Fruit fly (Drosophila melanogaster) whole organism, embryonic: ENCODE results near the gene CG5043.

Experiments used
- Awh ChIP-seq: fragments of 200-800 bp; sonication (Bioruptor generic); IDR thresholded peaks from 2 replicates; pipeline ENCODE4, ENCODE4 v1.3.6; 2022; ENCODE audit warnings: missing biosample characterization, missing genetic modification characterization
- B-H2 ChIP-seq: fragments of 200-800 bp; sonication (Bioruptor generic); optimal IDR thresholded peaks from 2 replicates; lab custom pipeline; 2018; ENCODE audit warnings: missing biosample characterization, mild to moderate bottlenecking, missing genetic modification characterization
- Bdp1 ChIP-seq: fragments of 200-800 bp; sonication (Bioruptor generic); optimal IDR thresholded peaks from 3 replicates; lab custom pipeline; 2016; ENCODE audit warnings: missing biosample characterization, missing genetic modification characterization
- CG12155 ChIP-seq: fragments of 200-800 bp; sonication (Bioruptor generic); optimal IDR thresholded peaks from 3 replicates; lab custom pipeline; 2016; ENCODE audit warnings: missing biosample characterization, missing genetic modification characterization
- CG1233 ChIP-seq: fragments of 200-800 bp; sonication (Bioruptor generic); optimal IDR thresholded peaks from 4 replicates; lab custom pipeline; 2018; ENCODE audit warnings: missing biosample characterization, mild to moderate bottlenecking, missing genetic modification characterization
- CG13123 ChIP-seq: fragments of 200-800 bp; sonication (Bioruptor generic); optimal IDR thresholded peaks from 2 replicates; lab custom pipeline; 2016; ENCODE audit warnings: missing biosample characterization, missing genetic modification characterization
- CG13894 ChIP-seq: fragments of 200-800 bp; sonication (Bioruptor generic); optimal IDR thresholded peaks from 3 replicates; lab custom pipeline; 2018; ENCODE audit warnings: missing biosample characterization, mild to moderate bottlenecking, missing genetic modification characterization, moderate library complexity
- CG15011 ChIP-seq: fragments of 200-800 bp; sonication (Bioruptor generic); optimal IDR thresholded peaks from 3 replicates; lab custom pipeline; 2018; ENCODE audit warnings: missing biosample characterization, mild to moderate bottlenecking, missing genetic modification characterization
- CG17385 ChIP-seq: fragments of 200-800 bp; sonication (Bioruptor generic); optimal IDR thresholded peaks from 3 replicates; lab custom pipeline; 2018; ENCODE audit warnings: missing biosample characterization, mild to moderate bottlenecking, missing genetic modification characterization
- CG1832 ChIP-seq: fragments of 200-800 bp; sonication (Bioruptor generic); optimal IDR thresholded peaks from 2 replicates; lab custom pipeline; 2017; ENCODE audit warnings: missing biosample characterization, mild to moderate bottlenecking, missing genetic modification characterization, inconsistent platforms
- CG30431 ChIP-seq: fragments of 200-800 bp; sonication (Bioruptor generic); optimal IDR thresholded peaks from 2 replicates; lab custom pipeline; 2017; ENCODE audit warnings: missing biosample characterization, missing genetic modification characterization
- CG4730 ChIP-seq: fragments of 200-800 bp; sonication (Bioruptor generic); IDR thresholded peaks from 2 replicates; pipeline ENCODE4 v1.3.6; 2022; ENCODE audit warnings: missing biosample characterization, missing genetic modification characterization
- CG6175 ChIP-seq: fragments of 200-800 bp; sonication (Bioruptor generic); IDR thresholded peaks from 3 replicates; pipeline ENCODE4 v1.3.6; 2022; ENCODE audit warnings: missing biosample characterization, missing genetic modification characterization
- CG7786 ChIP-seq: fragments of 200-800 bp; sonication (Bioruptor generic); optimal IDR thresholded peaks from 2 replicates; lab custom pipeline; 2016; ENCODE audit warnings: missing biosample characterization, missing genetic modification characterization
- E2f1 ChIP-seq: fragments of 200-800 bp; sonication (Bioruptor generic); IDR thresholded peaks from 2 replicates; pipeline ENCODE4 v1.3.6; 2022; ENCODE audit warnings: missing biosample characterization, missing genetic modification characterization
- HLH3B ChIP-seq: fragments of 200-800 bp; sonication (Bioruptor generic); IDR thresholded peaks from 2 replicates; pipeline ENCODE4 v1.3.6; 2022; ENCODE audit warnings: missing biosample characterization, missing genetic modification characterization
- Lpt ChIP-seq: fragments of >200 bp; optimal IDR thresholded peaks from 2 replicates; lab custom pipeline; 2018; ENCODE audit warnings: missing biosample characterization, missing genetic modification characterization
- Max ChIP-seq: fragments of 200-800 bp; sonication (Bioruptor generic); optimal IDR thresholded peaks from 2 replicates; lab custom pipeline; 2016; ENCODE audit warnings: missing biosample characterization, mild to moderate bottlenecking, missing genetic modification characterization
- NFAT ChIP-seq: fragments of 200-800 bp; sonication (Bioruptor generic); IDR thresholded peaks from 2 replicates; pipeline ENCODE4 v1.3.6; 2022; ENCODE audit warnings: missing biosample characterization, missing genetic modification characterization
- Oaz ChIP-seq: fragments of 200-800 bp; sonication (Bioruptor generic); IDR thresholded peaks from 2 replicates; pipeline ENCODE4 v1.3.6; 2022; ENCODE audit warnings: missing biosample characterization, missing genetic modification characterization
- Sox102F ChIP-seq: fragments of 200-800 bp; sonication (Bioruptor generic); optimal IDR thresholded peaks from 2 replicates; lab custom pipeline; 2018; ENCODE audit warnings: missing biosample characterization, mild to moderate bottlenecking, missing genetic modification characterization, moderate library complexity
- ac ChIP-seq: fragments of 200-800 bp; sonication (Bioruptor generic); optimal IDR thresholded peaks from 3 replicates; lab custom pipeline; 2017; ENCODE audit warnings: missing biosample characterization, mild to moderate bottlenecking, missing genetic modification characterization
- ap ChIP-seq: fragments of 200-800 bp; sonication (Bioruptor generic); IDR thresholded peaks from 2 replicates; pipeline ENCODE4 v1.3.6; 2022; ENCODE audit warnings: missing biosample characterization, missing genetic modification characterization
- ara ChIP-seq: fragments of 200-800 bp; sonication (Bioruptor generic); IDR thresholded peaks from 2 replicates; pipeline ENCODE4 v1.3.6; 2022; ENCODE audit warnings: missing biosample characterization, missing genetic modification characterization
- bbx ChIP-seq: fragments of 200-800 bp; sonication (Bioruptor generic); IDR thresholded peaks from 2 replicates; pipeline ENCODE4 v1.3.6; 2022; ENCODE audit warnings: missing biosample characterization, missing genetic modification characterization; ENCODE audit not compliant: partially characterized antibody
- br ChIP-seq: fragments of >200 bp; optimal IDR thresholded peaks from 2 replicates; lab custom pipeline; 2017
- chm ChIP-seq: fragments of 200-800 bp; sonication (Bioruptor generic); IDR thresholded peaks from 2 replicates; pipeline ENCODE4 v1.3.6; 2022; ENCODE audit warnings: missing biosample characterization, missing genetic modification characterization
- croc ChIP-seq: fragments of 200-800 bp; sonication (Bioruptor generic); conservative IDR thresholded peaks from 3 replicates; pipeline ENCODE4 v1.3.6; 2022; ENCODE audit warnings: missing biosample characterization, missing genetic modification characterization
- emc ChIP-seq: fragments of 200-800 bp; sonication (Bioruptor generic); optimal IDR thresholded peaks from 2 replicates; lab custom pipeline; 2016; ENCODE audit warnings: missing biosample characterization, missing genetic modification characterization
- en ChIP-seq: fragments of 200-800 bp; sonication (Bioruptor generic); optimal IDR thresholded peaks from 2 replicates; lab custom pipeline; 2016; ENCODE audit warnings: missing biosample characterization, missing genetic modification characterization
- fd96Cb ChIP-seq: fragments of 200-800 bp; sonication (Bioruptor generic); optimal IDR thresholded peaks from 2 replicates; lab custom pipeline; 2018; ENCODE audit warnings: missing biosample characterization, mild to moderate bottlenecking, missing genetic modification characterization, moderate library complexity
- ftz-f1 ChIP-seq: fragments of 200-800 bp; sonication (Bioruptor generic); optimal IDR thresholded peaks from 2 replicates; lab custom pipeline; 2016; ENCODE audit warnings: missing biosample characterization, missing genetic modification characterization
- gsb ChIP-seq: fragments of 200-800 bp; sonication (Bioruptor generic); IDR thresholded peaks from 2 replicates; pipeline ENCODE4 v1.3.6; 2022; ENCODE audit warnings: missing biosample characterization, missing genetic modification characterization
- ham ChIP-seq: fragments of 200-800 bp; sonication (Bioruptor generic); IDR thresholded peaks from 2 replicates; pipeline ENCODE4 v1.3.6; 2022; ENCODE audit warnings: missing biosample characterization, missing genetic modification characterization
- hkb ChIP-seq, 2 experiments: fragments of 200-800 bp in 1 of 2; fragments of >200 bp in 1 of 2; sonication (Bioruptor generic) in 1 of 2; IDR thresholded peaks in 1 of 2; optimal IDR thresholded peaks in 1 of 2; 2 replicates each; pipeline versions ENCODE4 v1.3.6 to Lab custom; 2017 to 2022; ENCODE audit warnings: missing biosample characterization in 1 of 2, missing genetic modification characterization in 1 of 2
- kni ChIP-seq: fragments of 200-800 bp; sonication (Bioruptor generic); optimal IDR thresholded peaks from 3 replicates; lab custom pipeline; 2017; ENCODE audit warnings: mild to moderate bottlenecking, missing biosample characterization, missing genetic modification reagents, missing genetic modification characterization
- p53 ChIP-seq: fragments of 200-800 bp; sonication (Bioruptor generic); optimal IDR thresholded peaks from 2 replicates; lab custom pipeline; 2016; ENCODE audit warnings: missing biosample characterization, missing genetic modification characterization
- pfk ChIP-seq: fragments of 200-800 bp; sonication (Bioruptor generic); optimal IDR thresholded peaks from 2 replicates; lab custom pipeline; 2018; ENCODE audit warnings: missing biosample characterization, mild to moderate bottlenecking, missing genetic modification characterization, moderate library complexity
- sc ChIP-seq, 3 experiments: fragments of >200 bp in 2 of 3; fragments of 200-800 bp in 1 of 3; sonication (Bioruptor generic) in 1 of 3; optimal IDR thresholded peaks; 2 replicates in 2 of 3; 3 replicates in 1 of 3; lab custom pipeline; 2017; ENCODE audit warnings: mild to moderate bottlenecking in 1 of 3, missing biosample characterization in 1 of 3, missing genetic modification characterization in 1 of 3, missing genetic modification reagents in 1 of 3
- seq ChIP-seq: fragments of 200-800 bp; sonication (Bioruptor generic); IDR thresholded peaks from 2 replicates; pipeline ENCODE4 v1.3.6; 2022; ENCODE audit warnings: missing biosample characterization, missing genetic modification characterization
- slp2 ChIP-seq: fragments of 200-800 bp; sonication (Bioruptor generic); optimal IDR thresholded peaks from 2 replicates; lab custom pipeline; 2016; ENCODE audit warnings: missing biosample characterization, missing genetic modification characterization
- tgo ChIP-seq: fragments of 200-800 bp; sonication (Bioruptor generic); IDR thresholded peaks from 3 replicates; pipeline ENCODE4 v1.3.6; 2022; ENCODE audit warnings: missing biosample characterization, missing genetic modification characterization
- tin ChIP-seq: fragments of 200-800 bp; sonication (Bioruptor generic); optimal IDR thresholded peaks from 3 replicates; lab custom pipeline; 2016; ENCODE audit warnings: missing biosample characterization, missing genetic modification characterization
- toy ChIP-seq: fragments of 200-800 bp; sonication (Bioruptor generic); IDR thresholded peaks from 2 replicates; pipeline ENCODE4 v1.3.6; 2022; ENCODE audit warnings: missing biosample characterization, missing genetic modification characterization
- unc-4 ChIP-seq: fragments of 200-800 bp; sonication (Bioruptor generic); IDR thresholded peaks from 2 replicates; pipeline ENCODE4 v1.3.6; 2022; ENCODE audit warnings: missing biosample characterization, missing genetic modification characterization; ENCODE audit not compliant: partially characterized antibody
- wek ChIP-seq: fragments of 200-800 bp; sonication (Bioruptor generic); optimal IDR thresholded peaks from 3 replicates; lab custom pipeline; 2018; ENCODE audit warnings: missing biosample characterization, mild to moderate bottlenecking, missing genetic modification characterization, moderate library complexity
- z ChIP-seq: fragments of 200-800 bp; sonication (Bioruptor generic); IDR thresholded peaks from 3 replicates; pipeline ENCODE4 v1.3.6; 2022; ENCODE audit warnings: missing biosample characterization, missing genetic modification characterization
- zen ChIP-seq: fragments of 200-800 bp; sonication (Bioruptor generic); optimal IDR thresholded peaks from 3 replicates; lab custom pipeline; 2018; ENCODE audit warnings: missing biosample characterization, mild to moderate bottlenecking, missing genetic modification characterization, moderate library complexity
- zfh1 ChIP-seq: fragments of 200-800 bp; sonication (Bioruptor generic); IDR thresholded peaks from 3 replicates; pipeline ENCODE4 v1.3.6; 2022; ENCODE audit warnings: missing biosample characterization, missing genetic modification characterization

Gene CG5043

DNA sequence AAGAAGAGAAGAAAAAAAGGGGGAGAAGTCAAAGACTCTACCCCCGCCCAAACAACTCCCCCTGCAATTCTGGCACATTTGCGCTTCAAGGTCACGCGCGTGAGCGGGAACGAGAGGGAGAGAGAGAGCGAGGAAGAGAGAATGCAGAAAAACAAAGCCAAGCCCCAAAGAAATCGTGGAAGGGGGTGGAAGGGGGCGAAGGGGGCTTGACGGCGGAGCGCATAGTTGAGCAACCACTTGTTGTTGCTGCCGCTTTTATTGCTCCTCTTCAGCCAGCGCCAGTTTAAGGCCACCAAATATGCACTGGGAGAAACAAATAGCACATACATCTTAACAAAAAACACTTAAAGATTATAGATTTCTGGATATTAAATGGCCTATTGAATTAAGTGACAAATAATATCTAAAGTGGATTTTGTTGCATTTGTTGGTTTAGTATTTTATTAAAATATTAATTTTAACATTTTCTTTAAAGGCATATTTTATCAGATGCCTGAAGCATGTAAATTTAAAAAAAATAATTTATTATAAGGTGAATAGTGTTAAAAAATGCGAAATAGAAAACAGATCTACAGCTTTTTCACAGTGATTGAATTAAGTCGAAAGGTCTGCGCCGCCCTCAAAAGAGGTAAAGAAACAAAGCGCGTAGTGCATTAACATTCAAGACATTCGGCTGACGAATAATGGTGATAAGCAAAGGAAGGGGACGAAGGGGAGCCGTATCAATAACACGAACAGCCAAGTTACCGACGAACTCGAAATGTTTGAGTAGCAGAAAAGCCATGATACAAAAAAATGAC lies 3.7 kb upstream of the CG5043 start (continued):
- no peak for TF ChIP-seq CG1832 (GFP tag; lab: Kevin White, UChicago)
- peak; percentile 44 for TF ChIP-seq CG30431 (GFP tag; lab: Kevin White, UChicago)
- no peak for TF ChIP-seq p53 (GFP tag; lab: Kevin White, UChicago)
- TF ChIP-seq slp2 = peak; percentile 41
- TF ChIP-seq pfk (GFP tag; lab: Kevin White, UChicago) = no peak
- TF ChIP-seq CG1233 = peak; percentile 96
- no peak; the same call in 1 of the 2 replicates for TF ChIP-seq ham (GFP tag; lab: Robert Waterston, UW)
- TF ChIP-seq Lpt = no peak
- peak; percentile 72 for TF ChIP-seq CG13894
- no peak for TF ChIP-seq bbx (GFP tag; lab: Robert Waterston, UW)
- peak; percentile 37 for TF ChIP-seq CG7786 (GFP tag; lab: Kevin White, UChicago)
- TF ChIP-seq croc (GFP tag; lab: Robert Waterston, UW) = peak; percentile 93
- peak; percentile 93 for TF ChIP-seq zen (tag; lab: Kevin White, UChicago)
- no peak for TF ChIP-seq sc (optimal IDR thresholded peaks at IDR 0.05; lab: Kevin White, UChicago)
- peak; percentile 92 for TF ChIP-seq sc (GFP tag; optimal IDR thresholded peaks at IDR 0.05; lab: Kevin White, UChicago)
- peak; percentile 86 for TF ChIP-seq tin (GFP tag; lab: Kevin White, UChicago)
- TF ChIP-seq chm (GFP tag; lab: Robert Waterston, UW) = no peak; the same call in 1 of the 2 replicates
- peak; percentile 65 for TF ChIP-seq CG13123 (GFP tag; lab: Kevin White, UChicago)
- TF ChIP-seq hkb (optimal IDR thresholded peaks at IDR 0.05; lab: Kevin White, UChicago) = no peak
- TF ChIP-seq hkb (GFP tag; IDR thresholded peaks at IDR 0.05; lab: Robert Waterston, UW) = peak; percentile 82
- TF ChIP-seq CG4730 (GFP tag; lab: Robert Waterston, UW) = peak; percentile 93
- no peak for TF ChIP-seq wek (GFP tag; lab: Kevin White, UChicago)
- no peak for TF ChIP-seq ac (GFP tag; lab: Kevin White, UChicago)
- peak; percentile 84; the same call in 1 of the 2 replicates for TF ChIP-seq ara (GFP tag; lab: Robert Waterston, UW)
- peak; percentile 36 for TF ChIP-seq en (GFP tag; lab: Kevin White, UChicago)
- peak; percentile 26 for TF ChIP-seq Bdp1 (GFP tag; lab: Kevin White, UChicago)
- TF ChIP-seq fd96Cb (tag; lab: Kevin White, UChicago) = peak; percentile 99
- peak; percentile 89 for TF ChIP-seq HLH3B (GFP tag; lab: Robert Waterston, UW)
- TF ChIP-seq zfh1 (GFP tag; lab: Robert Waterston, UW) = peak; percentile 54; the same call in 2 of the 3 replicates
- TF ChIP-seq kni (GFP tag; lab: Kevin White, UChicago) = peak; percentile 83
- peak; percentile 87 for TF ChIP-seq Oaz (GFP tag; lab: Robert Waterston, UW)
- peak; percentile 94 for TF ChIP-seq E2f1 (GFP tag; lab: Robert Waterston, UW)
- peak; percentile 94 for TF ChIP-seq CG17385 (GFP tag; lab: Kevin White, UChicago)
- peak; percentile 87 for TF ChIP-seq CG12155 (GFP tag; lab: Kevin White, UChicago)
- TF ChIP-seq seq (GFP tag; lab: Robert Waterston, UW) = peak; percentile 90
- TF ChIP-seq NFAT (GFP tag; lab: Robert Waterston, UW) = peak; percentile 35; the same call in 1 of the 2 replicates
- TF ChIP-seq tgo (GFP tag; lab: Robert Waterston, UW) = peak; percentile 74
- peak; percentile 99 for TF ChIP-seq Sox102F (GFP tag; lab: Kevin White, UChicago)
- peak; percentile 95 for TF ChIP-seq ftz-f1 (GFP tag; lab: Kevin White, UChicago)
- peak; percentile 70 for TF ChIP-seq toy (GFP tag; lab: Robert Waterston, UW)
- no peak for TF ChIP-seq B-H2 (GFP tag; lab: Kevin White, UChicago)
- TF ChIP-seq Max = peak; percentile 9
- TF ChIP-seq unc-4 (GFP tag; lab: Robert Waterston, UW) = no peak
- TF ChIP-seq ap (GFP tag; lab: Robert Waterston, UW) = peak; percentile 92
- TF ChIP-seq br (lab: Kevin White, UChicago) = no peak
- 0 out of 3 replicates have a peak, but pooled peaks have one; percentile 36 for TF ChIP-seq z (GFP tag; lab: Robert Waterston, UW)
- TF ChIP-seq gsb (GFP tag; lab: Robert Waterston, UW) = peak; percentile 87
- peak; percentile 88 for TF ChIP-seq Awh
- no peak for TF ChIP-seq emc (GFP tag; lab: Kevin White, UChicago)
- TF ChIP-seq CG6175 (GFP tag; lab: Robert Waterston, UW) = no peak; the same call in 2 of the 3 replicates
- peak; percentile 92 for TF ChIP-seq CG15011 (GFP tag; lab: Kevin White, UChicago)
